Worm (Caenorhabditis elegans) whole organism, late embryonic: Measurements from ENCODE around the gene scl-24.

ENCODE experiments used
- ama-1 ChIP-seq: fragments of 150-350 bp; optimal IDR thresholded peaks from 2 replicates; lab custom pipeline; 2014
- ceh-48 ChIP-seq: sonication (generic microtip); optimal IDR thresholded peaks from 2 replicates; lab custom pipeline; 2016; ENCODE audit warnings: missing genetic modification characterization, inconsistent platforms, missing compliant biosample characterization
- ceh-9 ChIP-seq: sonication (generic microtip); optimal IDR thresholded peaks from 2 replicates; lab custom pipeline; 2016; ENCODE audit warnings: mild to moderate bottlenecking, missing genetic modification characterization, inconsistent platforms, missing compliant biosample characterization
- dmd-4 ChIP-seq: sonication (generic microtip); optimal IDR thresholded peaks from 2 replicates; lab custom pipeline; 2016; ENCODE audit warnings: borderline replicate concordance, missing genetic modification characterization, missing compliant biosample characterization
- elt-2 ChIP-seq: sonication (generic microtip); optimal IDR thresholded peaks from 2 replicates; lab custom pipeline; 2016; ENCODE audit warnings: missing genetic modification reagents, missing genetic modification characterization, missing compliant biosample characterization
- ets-4 ChIP-seq: sonication (generic microtip); optimal IDR thresholded peaks from 2 replicates; lab custom pipeline; 2016; ENCODE audit warnings: missing genetic modification characterization, missing compliant biosample characterization
- lim-6 ChIP-seq: sonication (generic microtip); optimal IDR thresholded peaks from 2 replicates; lab custom pipeline; 2016; ENCODE audit warnings: missing genetic modification characterization, missing compliant biosample characterization
- madf-2 ChIP-seq: sonication (generic microtip); optimal IDR thresholded peaks from 2 replicates; lab custom pipeline; 2017; ENCODE audit warnings: missing genetic modification characterization, missing compliant biosample characterization
- nfya-1 ChIP-seq: sonication (generic microtip); optimal IDR thresholded peaks from 2 replicates; lab custom pipeline; 2017; ENCODE audit warnings: missing genetic modification characterization, mild to moderate bottlenecking, missing compliant biosample characterization, antibody characterized with exemption, moderate library complexity
- pqm-1 ChIP-seq: sonication (generic microtip); optimal IDR thresholded peaks from 2 replicates; lab custom pipeline; 2016; ENCODE audit warnings: missing genetic modification characterization, missing compliant biosample characterization
- syd-9 ChIP-seq: sonication (generic microtip); optimal IDR thresholded peaks from 2 replicates; lab custom pipeline; 2016; ENCODE audit warnings: mild to moderate bottlenecking, missing genetic modification characterization, moderate library complexity, missing compliant biosample characterization
- tbx-2 ChIP-seq: sonication (generic microtip); optimal IDR thresholded peaks from 2 replicates; lab custom pipeline; 2016; ENCODE audit warnings: missing genetic modification characterization, missing compliant biosample characterization

ce11 chrV:17469180-17469579, 17.0 kb upstream of the scl-24 start, which contains the start of gene F20E11.17:
- TF ChIP-seq tbx-2: no peak
- TF ChIP-seq syd-9: no peak
- no peak for TF ChIP-seq elt-2 (tag; lab: Kevin White, UChicago)
- no peak for TF ChIP-seq ets-4 (tag; lab: Kevin White, UChicago)
- TF ChIP-seq dmd-4: no peak
- no peak for TF ChIP-seq ceh-48 (tag; lab: Kevin White, UChicago)
- no peak for TF ChIP-seq nfya-1 (tag; lab: Kevin White, UChicago)
- TF ChIP-seq lim-6 (tag; lab: Kevin White, UChicago): no peak
- no peak for TF ChIP-seq ama-1 (lab: Kevin White, UChicago)
- TF ChIP-seq ceh-9: no peak
- TF ChIP-seq madf-2 (tag; lab: Kevin White, UChicago): no peak
- no peak for TF ChIP-seq pqm-1 (tag; lab: Kevin White, UChicago)
